Fruit fly (Drosophila melanogaster) whole organism, pupa: ENCODE data around the gene peg.

ENCODE experiments used
- CG15710 ChIP-seq: fragments of 200-800 bp; sonication (Bioruptor generic); optimal IDR thresholded peaks from 2 replicates; lab custom pipeline; 2018; ENCODE audit warnings: missing biosample characterization, mild to moderate bottlenecking, missing genetic modification characterization, moderate library complexity
- CG34367 ChIP-seq: fragments of 200-800 bp; sonication (Bioruptor generic); optimal IDR thresholded peaks from 2 replicates; lab custom pipeline; 2018; ENCODE audit warnings: missing biosample characterization, mild to moderate bottlenecking, missing genetic modification characterization
- CG8159 ChIP-seq: fragments of 200-800 bp; sonication (Bioruptor generic); optimal IDR thresholded peaks from 3 replicates; lab custom pipeline; 2018; ENCODE audit warnings: missing biosample characterization, mild to moderate bottlenecking, missing genetic modification characterization, moderate library complexity
- CG8301 ChIP-seq: fragments of 200-800 bp; sonication (Bioruptor generic); optimal IDR thresholded peaks from 2 replicates; lab custom pipeline; 2018; ENCODE audit warnings: missing biosample characterization, mild to moderate bottlenecking, missing genetic modification characterization
- D1 ChIP-seq: fragments of 200-800 bp; sonication (Bioruptor generic); optimal IDR thresholded peaks from 2 replicates; lab custom pipeline; 2018; ENCODE audit warnings: missing biosample characterization, mild to moderate bottlenecking, missing genetic modification characterization, moderate library complexity
- EcR ChIP-seq: fragments of 200-800 bp; sonication (Bioruptor generic); optimal IDR thresholded peaks from 3 replicates; lab custom pipeline; 2019; ENCODE audit warnings: missing biosample characterization, missing genetic modification characterization, mild to moderate bottlenecking, moderate library complexity, missing genetic modification reagents
- Ets98B ChIP-seq: fragments of 200-800 bp; sonication (Bioruptor generic); IDR thresholded peaks from 2 replicates; pipeline ENCODE4 v1.3.6; 2022; ENCODE audit warnings: missing biosample characterization, missing genetic modification characterization
- Snoo ChIP-seq: fragments of 200-800 bp; sonication (Bioruptor generic); optimal IDR thresholded peaks from 3 replicates; lab custom pipeline; 2017; ENCODE audit warnings: missing biosample characterization, mild to moderate bottlenecking, missing genetic modification characterization, inconsistent platforms
- gl ChIP-seq: fragments of 200-800 bp; sonication (Bioruptor generic); optimal IDR thresholded peaks from 2 replicates; lab custom pipeline; 2018; ENCODE audit warnings: missing biosample characterization, mild to moderate bottlenecking, missing genetic modification characterization
- rn ChIP-seq: fragments of 200-800 bp; sonication (Bioruptor generic); IDR thresholded peaks from 2 replicates; pipeline ENCODE4 v1.3.6; 2022; ENCODE audit warnings: missing biosample characterization, missing genetic modification characterization

- TF ChIP-seq CG34367 (tag; lab: Kevin White, UChicago) = no peak
- TF ChIP-seq CG8301 (tag; lab: Kevin White, UChicago) = no peak
- TF ChIP-seq Ets98B = no peak
- TF ChIP-seq Snoo (tag; lab: Kevin White, UChicago) = no peak
- TF ChIP-seq rn = no peak
- no peak for TF ChIP-seq CG8159 (tag; lab: Kevin White, UChicago)
- TF ChIP-seq gl (tag; lab: Kevin White, UChicago) = no peak
- no peak for TF ChIP-seq EcR (GFP tag; lab: Kevin White, UChicago)
- TF ChIP-seq D1 (tag; lab: Kevin White, UChicago) = no peak
- TF ChIP-seq CG15710 = no peak
These were observed 39.5 kb upstream of the peg start for dm6 chr3R:21063433-21063832.
